Worm (Caenorhabditis elegans): ENCODE results near the gene R12G8.1.

The R12G8.1 gene

ce11 chrV:17777127-17777526, 28.1 kb upstream of the R12G8.1 start, which contains the start of gene ddo-1:
Gene ddo-1, minus strand, starts transcription at chrV:17777227.
- TF ChIP-seq lim-6 (tag; optimal IDR thresholded peaks at IDR 0.05) (no peak), elt-2 (tag; optimal IDR thresholded peaks at IDR 0.05) (no peak), tbx-7 (tag; optimal IDR thresholded peaks at IDR 0.05) (no peak), F13H6.1 (tag; optimal IDR thresholded peaks at IDR 0.05) (no peak)

DNA sequence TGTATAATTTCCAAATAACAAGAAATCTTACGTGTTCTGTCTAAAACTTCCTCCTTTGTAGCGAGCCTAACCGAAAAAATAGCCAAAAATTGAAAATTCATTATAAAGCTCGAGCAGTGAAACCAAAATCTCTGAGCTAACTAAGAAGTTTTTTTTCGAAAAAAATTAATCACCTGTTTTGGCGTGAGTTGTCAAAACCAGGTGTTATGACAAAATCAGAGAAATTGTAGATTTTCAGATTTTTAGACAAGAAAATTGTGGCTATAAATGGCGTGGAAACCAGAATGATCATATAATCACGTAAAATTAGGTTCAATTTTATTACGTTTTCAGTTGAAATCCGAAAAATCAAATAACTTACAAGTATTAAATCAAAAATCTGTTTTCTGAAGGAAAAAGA, 24.1 kb upstream of the R12G8.1 start, which contains the start of gene sre-21:
Gene sre-21, minus strand, starts transcription at position 101 of the 400 bp plus-strand sequence.
- TF ChIP-seq ceh-2 (tag; optimal IDR thresholded peaks at IDR 0.05) (no peak), ceh-30 (tag; optimal IDR thresholded peaks at IDR 0.05) (no peak)

- TF ChIP-seq elt-2 (tag; optimal IDR thresholded peaks at IDR 0.05) (no peak), mec-3 (tag; optimal IDR thresholded peaks at IDR 0.05; ENCODE audit: borderline replicate concordance) (no peak), ttx-3 (tag; optimal IDR thresholded peaks at IDR 0.05) (no peak), tbx-7 (tag; optimal IDR thresholded peaks at IDR 0.05) (no peak), fkh-6 (tag; optimal IDR thresholded peaks at IDR 0.05) (no peak), fax-1 (tag; optimal IDR thresholded peaks at IDR 0.05) (no peak), K09A11.1 (tag; optimal IDR thresholded peaks at IDR 0.05; ENCODE audit: insufficient read depth) (no peak), unc-42 (tag; optimal IDR thresholded peaks at IDR 0.05) (no peak), rnt-1 (tag; optimal IDR thresholded peaks at IDR 0.05) (no peak), Y22D7AL.16 (tag; optimal IDR thresholded peaks at IDR 0.05) (no peak), ceh-45 (GFP tag; IDR thresholded peaks at IDR 0.05) (no peak), unc-3 (GFP tag; conservative IDR thresholded peaks at IDR 0.05) (no peak), unc-3 (tag; optimal IDR thresholded peaks at IDR 0.05) (no peak), dmd-4 (tag; optimal IDR thresholded peaks at IDR 0.05; ENCODE audit: borderline replicate concordance) (no peak), ceh-31 (tag; optimal IDR thresholded peaks at IDR 0.05) (no peak), ceh-9 (tag; optimal IDR thresholded peaks at IDR 0.05) (no peak), pat-9 (tag; optimal IDR thresholded peaks at IDR 0.05) (no peak), eyg-1 (tag; optimal IDR thresholded peaks at IDR 0.05) (no peak), hlh-8 (tag; optimal IDR thresholded peaks at IDR 0.05) (no peak)
Observed at ce11 chrV:17767768-17768167, 18.7 kb upstream of the R12G8.1 start.

DNA sequence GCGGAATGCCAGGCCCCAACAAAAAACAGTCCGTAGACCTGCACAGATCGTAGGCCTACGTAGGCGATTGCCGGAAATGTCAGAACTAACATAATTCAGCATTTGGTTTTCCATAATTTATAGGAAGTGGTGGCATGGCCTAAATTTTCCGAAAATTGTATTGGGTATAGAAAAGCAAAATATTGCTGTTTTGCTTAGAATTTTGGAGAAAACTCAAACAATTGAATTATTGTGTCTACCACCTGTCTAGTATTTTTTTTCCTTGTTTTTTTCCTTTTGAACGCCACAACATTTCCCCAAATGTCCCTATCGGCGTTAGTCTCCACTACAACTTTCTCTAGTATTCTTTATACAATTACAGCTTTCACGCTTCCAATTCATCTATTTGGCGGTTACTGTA, 18.2 kb upstream of the R12G8.1 start, which contains the start of gene srh-284:
Gene srh-284, plus strand, starts transcription at position 301 of the 400 bp plus-strand sequence.
- TF ChIP-seq che-1 (tag; optimal IDR thresholded peaks at IDR 0.05) (no peak), F13H6.1 (tag; optimal IDR thresholded peaks at IDR 0.05) (no peak), ceh-24 (tag; optimal IDR thresholded peaks at IDR 0.05) (no peak), fkh-6 (tag; optimal IDR thresholded peaks at IDR 0.05) (no peak), K02D7.2 (tag; optimal IDR thresholded peaks at IDR 0.05) (no peak), ceh-22 (tag; optimal IDR thresholded peaks at IDR 0.05) (no peak), pat-9 (tag; optimal IDR thresholded peaks at IDR 0.05) (no peak), rnt-1 (tag; optimal IDR thresholded peaks at IDR 0.05) (no peak), ceh-30 (tag; optimal IDR thresholded peaks at IDR 0.05) (no peak)

DNA sequence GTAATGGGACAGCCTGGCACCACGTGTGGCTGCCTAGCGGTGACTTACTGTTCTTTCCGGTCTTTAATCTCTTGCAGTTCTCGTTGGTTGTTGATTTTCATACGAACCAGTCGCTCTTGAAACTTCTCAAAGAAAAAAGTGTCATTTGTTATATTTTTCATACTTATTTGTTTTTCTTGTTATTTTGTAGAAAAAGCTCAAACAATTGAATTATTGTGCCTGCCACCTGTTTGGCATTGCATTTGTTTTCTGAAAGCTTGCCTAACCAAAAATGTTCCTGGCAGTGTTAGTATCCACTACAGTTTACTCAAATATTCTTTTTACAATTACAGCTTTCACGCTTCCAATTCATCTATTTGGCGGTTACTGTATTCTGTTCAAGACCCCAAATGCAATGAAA, 16.0 kb upstream of the R12G8.1 start, which contains the start of the genes C47A10.16 and srh-283:
Gene C47A10.16, minus strand, starts transcription at position 101 of the 400 bp plus-strand sequence.
Gene srh-283, plus strand, starts transcription at position 272 of the 400 bp plus-strand sequence.
- TF ChIP-seq Y22D7AL.16 (tag; optimal IDR thresholded peaks at IDR 0.05) (no peak), elt-4 (tag; optimal IDR thresholded peaks at IDR 0.05) (no peak), hlh-15 (tag; optimal IDR thresholded peaks at IDR 0.05) (no peak), odd-2 (tag; optimal IDR thresholded peaks at IDR 0.05) (no peak), pha-4 (tag; optimal IDR thresholded peaks at IDR 0.05) (no peak), ceh-6 (GFP tag; optimal IDR thresholded peaks at IDR 0.05) (no peak), ets-4 (tag; optimal IDR thresholded peaks at IDR 0.05) (no peak), unc-3 (GFP tag; conservative IDR thresholded peaks at IDR 0.05) (no peak), unc-3 (tag; optimal IDR thresholded peaks at IDR 0.05) (no peak), hlh-8 (tag; optimal IDR thresholded peaks at IDR 0.05) (no peak), ceh-24 (tag; optimal IDR thresholded peaks at IDR 0.05) (no peak), unc-55 (GFP tag; optimal IDR thresholded peaks at IDR 0.05) (no peak), ttx-3 (tag; optimal IDR thresholded peaks at IDR 0.05) (no peak), dve-1 (tag; optimal IDR thresholded peaks at IDR 0.05) (no peak)
